Fruit fly (Drosophila melanogaster) whole organism, embryonic: ENCODE measurements around the gene E23.

Source experiments
- CG10147 ChIP-seq: fragments of 200-800 bp; sonication (Bioruptor generic); optimal IDR thresholded peaks from 2 replicates; lab custom pipeline; 2019; ENCODE audit warnings: missing biosample characterization, mild to moderate bottlenecking, missing genetic modification characterization, moderate library complexity
- CG8281 ChIP-seq: fragments of 200-800 bp; sonication (Bioruptor generic); optimal IDR thresholded peaks from 2 replicates; lab custom pipeline; 2018; ENCODE audit warnings: missing biosample characterization, mild to moderate bottlenecking, missing genetic modification characterization, moderate library complexity
- Gug ChIP-seq: fragments of 200-800 bp; sonication (Bioruptor generic); IDR thresholded peaks from 4 replicates; pipeline ENCODE4 v1.3.6; 2022; ENCODE audit warnings: missing biosample characterization, missing genetic modification characterization
- Hr78 ChIP-seq, 2 experiments: fragments of 200-800 bp in 1 of 2; fragments of >200 bp in 1 of 2; sonication (Bioruptor generic) in 1 of 2; optimal IDR thresholded peaks; 2 replicates each; lab custom pipeline; 2017 to 2019; ENCODE audit warnings: missing biosample characterization in 2 of 2, missing genetic modification characterization in 2 of 2, mild to moderate bottlenecking in 1 of 2, moderate library complexity in 1 of 2
- NFAT ChIP-seq: fragments of 200-800 bp; sonication (Bioruptor generic); IDR thresholded peaks from 2 replicates; pipeline ENCODE4 v1.3.6; 2022; ENCODE audit warnings: missing biosample characterization, missing genetic modification characterization
- Xbp1 ChIP-seq: fragments of 200-800 bp; sonication (Bioruptor generic); optimal IDR thresholded peaks from 3 replicates; lab custom pipeline; 2016; ENCODE audit warnings: missing biosample characterization, mild to moderate bottlenecking, missing genetic modification characterization
- fd96Cb ChIP-seq: fragments of 200-800 bp; sonication (Bioruptor generic); optimal IDR thresholded peaks from 2 replicates; lab custom pipeline; 2018; ENCODE audit warnings: missing biosample characterization, mild to moderate bottlenecking, missing genetic modification characterization, moderate library complexity
- kay ChIP-seq: fragments of 200-800 bp; sonication (Bioruptor generic); optimal IDR thresholded peaks from 2 replicates; lab custom pipeline; 2016; ENCODE audit warnings: missing biosample characterization, missing genetic modification characterization
- mld ChIP-seq: fragments of 200-800 bp; sonication (Bioruptor generic); IDR thresholded peaks from 3 replicates; pipeline ENCODE4 v1.3.6; 2022; ENCODE audit warnings: missing biosample characterization, missing genetic modification characterization; ENCODE audit not compliant: partially characterized antibody
- pfk ChIP-seq: fragments of 200-800 bp; sonication (Bioruptor generic); optimal IDR thresholded peaks from 2 replicates; lab custom pipeline; 2018; ENCODE audit warnings: missing biosample characterization, mild to moderate bottlenecking, missing genetic modification characterization, moderate library complexity
- prd ChIP-seq, 3 experiments: fragments of >200 bp in 2 of 3; fragments of 200-800 bp in 1 of 3; sonication (Bioruptor generic) in 1 of 3; optimal IDR thresholded peaks in 2 of 3; IDR thresholded peaks in 1 of 3; 2 replicates in 2 of 3; 3 replicates in 1 of 3; pipeline versions ENCODE4 v1.3.6 to Lab custom; 2017 to 2022; ENCODE audit warnings: missing biosample characterization in 1 of 3, missing genetic modification characterization in 1 of 3

DNA sequence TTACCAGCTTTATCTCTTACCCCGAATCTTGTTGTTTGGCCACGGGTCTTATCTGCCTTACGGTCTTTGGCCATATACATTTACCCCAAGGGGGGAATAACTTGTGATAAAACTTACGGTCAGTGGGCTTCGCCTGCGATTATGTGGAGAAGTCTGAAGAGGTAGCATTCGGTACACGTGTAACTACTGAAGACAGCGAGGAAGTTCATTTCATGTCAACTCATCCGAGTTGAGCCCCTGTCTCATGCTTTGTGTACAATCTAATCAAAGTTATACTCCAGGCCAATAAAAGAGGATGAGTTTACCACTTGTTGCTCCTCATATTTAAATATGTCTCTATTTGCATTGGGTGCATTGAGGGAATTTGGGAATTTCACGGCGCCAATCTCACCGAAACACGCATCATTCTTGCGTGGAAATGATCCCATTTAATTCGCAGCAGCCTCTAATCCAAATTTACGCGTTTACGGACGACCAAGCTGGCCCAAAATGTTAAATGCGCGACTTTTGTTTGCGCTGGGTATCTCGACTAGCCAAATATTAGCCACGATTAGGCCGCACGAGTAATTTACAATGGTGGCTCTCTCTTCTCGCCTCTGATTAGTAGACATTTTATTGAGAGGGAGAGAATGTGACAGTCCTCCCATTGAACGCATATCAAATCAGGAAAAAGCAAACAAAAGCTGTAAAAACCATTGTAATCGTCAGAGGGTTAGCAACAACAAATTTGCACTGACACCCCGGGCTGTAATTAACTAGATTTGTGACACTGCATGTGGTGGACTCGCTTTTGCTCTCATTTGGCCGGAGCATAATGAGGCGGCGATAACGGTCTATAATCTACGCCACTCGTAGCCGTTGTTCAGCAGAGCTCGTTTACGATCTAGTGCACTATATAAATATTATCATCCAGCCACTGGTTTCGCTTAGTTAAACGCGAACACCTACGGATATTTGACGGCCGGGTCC is 31.0 kb downstream of the E23 start, which contains the start of gene CG33281:
- TF ChIP-seq kay (GFP tag; lab: Kevin White, UChicago) (no peak), fd96Cb (tag; lab: Kevin White, UChicago) (no peak), pfk (peak; percentile 12), CG10147 (GFP tag; lab: Kevin White, UChicago) (no peak), prd (optimal IDR thresholded peaks at IDR 0.05; lab: Kevin White, UChicago) (no peak), prd (GFP tag; IDR thresholded peaks at IDR 0.05; lab: Robert Waterston, UW) (no peak), Gug (no peak), Hr78 (GFP tag; optimal IDR thresholded peaks at IDR 0.05; lab: Kevin White, UChicago) (no peak), NFAT (GFP tag; lab: Robert Waterston, UW) (no peak), CG8281 (tag; lab: Kevin White, UChicago) (peak; percentile 29), mld (no peak), Xbp1 (GFP tag; lab: Kevin White, UChicago) (no peak)
